Fruit fly (Drosophila melanogaster) whole organism, embryonic: Measurements from ENCODE around the gene CG13894.

Experiments used
- CG10366 ChIP-seq: fragments of 200-800 bp; sonication (Bioruptor generic); IDR thresholded peaks from 2 replicates; pipeline ENCODE4 v1.3.6; 2022; ENCODE audit warnings: missing biosample characterization, missing genetic modification characterization
- CG10654 ChIP-seq: fragments of 200-800 bp; sonication (Bioruptor generic); optimal IDR thresholded peaks from 2 replicates; lab custom pipeline; 2016; ENCODE audit warnings: missing biosample characterization, missing genetic modification characterization
- CG11696 ChIP-seq: fragments of 200-800 bp; sonication (Bioruptor generic); IDR thresholded peaks from 2 replicates; pipeline ENCODE4 v1.3.6; 2022; ENCODE audit warnings: missing biosample characterization, missing genetic modification characterization
- CG13424 ChIP-seq: fragments of 200-800 bp; sonication (Bioruptor generic); optimal IDR thresholded peaks from 2 replicates; lab custom pipeline; 2019; ENCODE audit warnings: missing biosample characterization, mild to moderate bottlenecking, missing genetic modification characterization, moderate library complexity
- CG13894 ChIP-seq: fragments of 200-800 bp; sonication (Bioruptor generic); optimal IDR thresholded peaks from 3 replicates; lab custom pipeline; 2018; ENCODE audit warnings: missing biosample characterization, mild to moderate bottlenecking, missing genetic modification characterization, moderate library complexity
- CG15269 ChIP-seq: fragments of 200-800 bp; sonication (Bioruptor generic); optimal IDR thresholded peaks from 2 replicates; lab custom pipeline; 2018; ENCODE audit warnings: missing biosample characterization, mild to moderate bottlenecking, missing genetic modification characterization, moderate library complexity
- CG17361 ChIP-seq: fragments of 200-800 bp; sonication (Bioruptor generic); IDR thresholded peaks from 3 replicates; pipeline ENCODE4 v1.3.6; 2022; ENCODE audit warnings: missing biosample characterization, missing genetic modification characterization
- CG2129 ChIP-seq: fragments of 200-800 bp; sonication (Bioruptor generic); IDR thresholded peaks from 2 replicates; pipeline ENCODE4 v1.3.6; 2022; ENCODE audit warnings: missing biosample characterization, missing genetic modification characterization; ENCODE audit not compliant: partially characterized antibody
- CG2875 ChIP-seq: fragments of 200-800 bp; sonication (Bioruptor generic); optimal IDR thresholded peaks from 2 replicates; lab custom pipeline; 2017; ENCODE audit warnings: missing biosample characterization, mild to moderate bottlenecking, missing genetic modification characterization, missing genetic modification reagents
- CG3065 ChIP-seq: fragments of 200-800 bp; sonication (Bioruptor generic); optimal IDR thresholded peaks from 2 replicates; lab custom pipeline; 2016; ENCODE audit warnings: missing biosample characterization, missing genetic modification characterization
- CG31224 ChIP-seq: fragments of 200-800 bp; sonication (Bioruptor generic); IDR thresholded peaks from 2 replicates; pipeline ENCODE4 v1.3.6; 2022; ENCODE audit warnings: missing biosample characterization, missing genetic modification characterization
- CG3847 ChIP-seq: fragments of 200-800 bp; sonication (Bioruptor generic); IDR thresholded peaks from 2 replicates; pipeline ENCODE4 v1.3.6; 2022; ENCODE audit warnings: missing biosample characterization, missing genetic modification characterization
- CG4424 ChIP-seq: fragments of 200-800 bp; sonication (Bioruptor generic); optimal IDR thresholded peaks from 3 replicates; lab custom pipeline; 2016; ENCODE audit warnings: missing biosample characterization, missing genetic modification characterization
- CG6272 ChIP-seq: fragments of 200-800 bp; sonication (Bioruptor generic); IDR thresholded peaks from 2 replicates; pipeline ENCODE4 v1.3.6; 2022; ENCODE audit warnings: missing biosample characterization, missing genetic modification characterization
- CG7786 ChIP-seq: fragments of 200-800 bp; sonication (Bioruptor generic); optimal IDR thresholded peaks from 2 replicates; lab custom pipeline; 2016; ENCODE audit warnings: missing biosample characterization, missing genetic modification characterization
- CG8478 ChIP-seq: fragments of >200 bp; optimal IDR thresholded peaks from 2 replicates; lab custom pipeline; 2018
- CG9215 ChIP-seq: fragments of 200-800 bp; sonication (Bioruptor generic); IDR thresholded peaks from 2 replicates; pipeline ENCODE4 v1.3.6; 2022; ENCODE audit warnings: missing biosample characterization, missing genetic modification characterization
- CG9817 ChIP-seq: fragments of 200-800 bp; sonication (Bioruptor generic); optimal IDR thresholded peaks from 2 replicates; lab custom pipeline; 2018; ENCODE audit warnings: missing biosample characterization, mild to moderate bottlenecking, missing genetic modification characterization, moderate library complexity
- D ChIP-seq, 2 experiments: fragments of 200-800 bp in 1 of 2; fragments of >200 bp in 1 of 2; sonication (Bioruptor generic) in 1 of 2; optimal IDR thresholded peaks; 2 replicates in 1 of 2; 3 replicates in 1 of 2; lab custom pipeline; 2017; ENCODE audit warnings: mild to moderate bottlenecking in 1 of 2, missing biosample characterization in 1 of 2, missing genetic modification characterization in 1 of 2, missing genetic modification reagents in 1 of 2
- Deaf1 ChIP-seq: fragments of 200-800 bp; optimal IDR thresholded peaks from 3 replicates; lab custom pipeline; 2019; ENCODE audit warnings: missing biosample characterization, mild to moderate bottlenecking, missing genetic modification characterization, moderate library complexity
- Dp ChIP-seq: fragments of 200-800 bp; sonication (Bioruptor generic); optimal IDR thresholded peaks from 2 replicates; lab custom pipeline; 2018; ENCODE audit warnings: missing biosample characterization, mild to moderate bottlenecking, missing genetic modification characterization, moderate library complexity
- Hand ChIP-seq: fragments of 200-800 bp; sonication (Bioruptor generic); optimal IDR thresholded peaks from 2 replicates; lab custom pipeline; 2017; ENCODE audit warnings: mild to moderate bottlenecking, missing biosample characterization, missing genetic modification reagents, missing genetic modification characterization
- Hr3 ChIP-seq: fragments of 200-800 bp; sonication (Bioruptor generic); optimal IDR thresholded peaks from 3 replicates; lab custom pipeline; 2016; ENCODE audit warnings: missing biosample characterization, missing genetic modification characterization
- Jarid2 ChIP-seq: fragments of 200-800 bp; sonication (Bioruptor generic); optimal IDR thresholded peaks from 3 replicates; lab custom pipeline; 2017; ENCODE audit warnings: mild to moderate bottlenecking, missing biosample characterization, missing genetic modification reagents, missing genetic modification characterization
- Med ChIP-seq: fragments of 200-800 bp; sonication (Bioruptor generic); peaks from one replicate; lab custom pipeline; 2016; ENCODE audit warnings: missing biosample characterization, missing genetic modification characterization, mild to moderate bottlenecking, inconsistent platforms, moderate library complexity
- Meics ChIP-seq: fragments of 200-800 bp; sonication (Bioruptor generic); optimal IDR thresholded peaks from 2 replicates; lab custom pipeline; 2017; ENCODE audit warnings: missing biosample characterization, mild to moderate bottlenecking, missing genetic modification characterization
- Poxn ChIP-seq: fragments of 200-800 bp; sonication (Bioruptor generic); IDR thresholded peaks from 2 replicates; pipeline ENCODE4 v1.3.6; 2022; ENCODE audit warnings: missing biosample characterization, missing genetic modification characterization
- Rfx ChIP-seq: fragments of 200-800 bp; sonication (Bioruptor generic); IDR thresholded peaks from 2 replicates; pipeline ENCODE4 v1.3.6; 2022; ENCODE audit warnings: missing biosample characterization, missing genetic modification characterization
- aop ChIP-seq: fragments of 200-800 bp; sonication (Bioruptor generic); IDR thresholded peaks from 2 replicates; pipeline ENCODE4 v1.3.6; 2022; ENCODE audit warnings: missing biosample characterization, missing genetic modification characterization
- bcd ChIP-seq: fragments of 200-800 bp; sonication (Bioruptor generic); optimal IDR thresholded peaks from 2 replicates; lab custom pipeline; 2017; ENCODE audit warnings: missing biosample characterization, mild to moderate bottlenecking, missing genetic modification characterization
- cg ChIP-seq: fragments of 200-800 bp; sonication (Bioruptor generic); optimal IDR thresholded peaks from 3 replicates; lab custom pipeline; 2019; ENCODE audit warnings: missing biosample characterization, mild to moderate bottlenecking, missing genetic modification characterization, moderate library complexity
- crc ChIP-seq: fragments of 200-800 bp; sonication (Bioruptor generic); optimal IDR thresholded peaks from 2 replicates; lab custom pipeline; 2016; ENCODE audit warnings: missing biosample characterization, missing genetic modification characterization
- crol ChIP-seq: fragments of 200-800 bp; sonication (Bioruptor generic); IDR thresholded peaks from 2 replicates; pipeline ENCODE4 v1.3.6; 2022; ENCODE audit warnings: missing biosample characterization, missing genetic modification characterization
- cwo ChIP-seq: fragments of 200-800 bp; sonication (Bioruptor generic); optimal IDR thresholded peaks from 3 replicates; lab custom pipeline; 2017; ENCODE audit warnings: missing biosample characterization, missing genetic modification characterization, mild to moderate bottlenecking, moderate library complexity, missing genetic modification reagents
- dati ChIP-seq: fragments of 200-800 bp; sonication (Bioruptor generic); IDR thresholded peaks from 2 replicates; pipeline ENCODE4 v1.3.6; 2022; ENCODE audit warnings: missing biosample characterization, missing genetic modification characterization
- disco-r ChIP-seq: fragments of 200-800 bp; sonication (Bioruptor generic); optimal IDR thresholded peaks from 2 replicates; lab custom pipeline; 2016; ENCODE audit warnings: missing biosample characterization, missing genetic modification characterization
- esg ChIP-seq: fragments of 200-800 bp; sonication (Bioruptor generic); conservative IDR thresholded peaks from 2 replicates; pipeline ENCODE4 v1.3.6; 2022; ENCODE audit warnings: missing biosample characterization, missing genetic modification characterization
- fd102C ChIP-seq: fragments of 200-800 bp; sonication (Bioruptor generic); optimal IDR thresholded peaks from 2 replicates; lab custom pipeline; 2018; ENCODE audit warnings: missing biosample characterization, mild to moderate bottlenecking, missing genetic modification characterization, moderate library complexity
- her ChIP-seq: fragments of 200-800 bp; sonication (Bioruptor generic); optimal IDR thresholded peaks from 2 replicates; lab custom pipeline; 2016; ENCODE audit warnings: missing biosample characterization, missing genetic modification characterization
- hth ChIP-seq: fragments of >200 bp; optimal IDR thresholded peaks from 2 replicates; lab custom pipeline; 2017; ENCODE audit warnings: inconsistent platforms
- ind ChIP-seq: fragments of 200-800 bp; sonication (Bioruptor generic); optimal IDR thresholded peaks from 3 replicates; lab custom pipeline; 2016; ENCODE audit warnings: missing biosample characterization, missing genetic modification characterization
- insv ChIP-seq, 2 experiments: fragments of 200-800 bp; sonication (Bioruptor generic); optimal IDR thresholded peaks; 3 replicates each; lab custom pipeline; 2016 to 2018; ENCODE audit warnings: missing biosample characterization in 2 of 2, missing genetic modification characterization in 2 of 2
- onecut ChIP-seq: fragments of 200-800 bp; sonication (Bioruptor generic); IDR thresholded peaks from 2 replicates; pipeline ENCODE4 v1.3.6; 2022; ENCODE audit warnings: missing biosample characterization, missing genetic modification characterization
- peb ChIP-seq: fragments of 200-800 bp; sonication (Bioruptor generic); IDR thresholded peaks from 2 replicates; pipeline ENCODE4 v1.3.6; 2022; ENCODE audit warnings: missing biosample characterization, missing genetic modification characterization
- pum ChIP-seq: fragments of 200-800 bp; sonication (Bioruptor generic); optimal IDR thresholded peaks from 2 replicates; lab custom pipeline; 2016; ENCODE audit warnings: missing biosample characterization, missing genetic modification characterization
- schlank ChIP-seq: fragments of 200-800 bp; sonication (Bioruptor generic); optimal IDR thresholded peaks from 2 replicates; lab custom pipeline; 2018; ENCODE audit warnings: missing biosample characterization, mild to moderate bottlenecking, missing genetic modification characterization
- zen ChIP-seq: fragments of 200-800 bp; sonication (Bioruptor generic); optimal IDR thresholded peaks from 3 replicates; lab custom pipeline; 2018; ENCODE audit warnings: missing biosample characterization, mild to moderate bottlenecking, missing genetic modification characterization, moderate library complexity
- zfh1 ChIP-seq: fragments of 200-800 bp; sonication (Bioruptor generic); IDR thresholded peaks from 3 replicates; pipeline ENCODE4 v1.3.6; 2022; ENCODE audit warnings: missing biosample characterization, missing genetic modification characterization

Gene CG13894

DNA sequence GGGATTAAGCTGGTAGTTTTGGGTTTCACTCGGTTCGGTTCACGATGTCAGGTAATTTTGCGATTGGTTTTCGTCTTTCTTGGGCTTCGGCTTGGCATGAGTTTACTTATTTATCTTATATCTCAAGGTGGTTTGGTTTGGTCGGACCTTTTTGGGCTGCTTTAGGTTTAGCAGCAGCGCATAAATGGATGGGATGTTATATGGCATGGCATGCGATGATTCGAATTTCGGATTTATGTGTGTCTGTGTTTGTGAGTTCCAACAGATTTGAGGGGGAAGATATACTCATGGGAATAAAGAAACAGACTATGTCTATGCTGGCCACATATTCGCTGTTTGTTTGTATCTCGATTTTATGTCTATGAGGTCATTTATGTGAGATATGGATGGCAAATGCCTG lies 1.2 kb downstream of the CG13894 start (continued):
- TF ChIP-seq CG10366 (GFP tag; lab: Robert Waterston, UW), result no peak
- no peak for TF ChIP-seq CG6272
- TF ChIP-seq Deaf1 (tag; lab: Kevin White, UChicago), result peak; percentile 83
- TF ChIP-seq CG3847 (GFP tag; lab: Robert Waterston, UW), result no peak
- TF ChIP-seq CG13894, result peak; percentile 100
- TF ChIP-seq esg (GFP tag; lab: Robert Waterston, UW), result no peak
- peak; percentile 31 for TF ChIP-seq cg (GFP tag; lab: Kevin White, UChicago)
- no peak for TF ChIP-seq pum
- TF ChIP-seq CG4424 (GFP tag; lab: Kevin White, UChicago), result no peak
- TF ChIP-seq CG2875 (GFP tag; lab: Kevin White, UChicago), result no peak
- TF ChIP-seq, all 482 proteins: peak for 15

DNA sequence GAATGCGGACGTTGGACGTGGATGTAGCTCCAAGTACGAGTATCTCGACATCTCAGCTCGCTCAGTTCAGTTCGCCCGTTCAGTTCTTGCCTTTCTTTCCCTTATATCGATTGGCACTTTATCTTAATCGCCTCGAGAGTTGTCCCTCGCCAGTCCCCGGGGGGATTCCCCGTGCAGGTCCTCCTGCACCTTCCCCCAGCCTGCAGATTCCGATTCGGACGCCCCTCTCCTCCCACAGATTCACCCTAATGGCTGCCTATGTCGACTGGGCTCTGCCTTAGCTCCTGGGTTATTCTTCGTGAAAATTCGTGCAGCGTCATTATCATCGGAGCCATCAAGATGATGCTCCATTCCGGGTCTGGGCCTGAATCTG lies 1.9 kb downstream of the CG13894 start:
- peak; percentile 5; the same call in 1 of the 3 replicates for TF ChIP-seq CG17361 (GFP tag; lab: Robert Waterston, UW)
- TF ChIP-seq crc, result no peak
- peak; percentile 36; the same call in 1 of the 2 replicates for TF ChIP-seq onecut (GFP tag; lab: Robert Waterston, UW)
- no peak for TF ChIP-seq Med (GFP tag; lab: Kevin White, UChicago)
- no peak for TF ChIP-seq zen (tag; lab: Kevin White, UChicago)
- no peak for TF ChIP-seq disco-r (GFP tag; lab: Kevin White, UChicago)
- no peak for TF ChIP-seq insv (GFP tag; optimal IDR thresholded peaks at IDR 0.05; lab: Kevin White, UChicago)
- no peak for TF ChIP-seq Poxn
- no peak for TF ChIP-seq ind (GFP tag; lab: Kevin White, UChicago)
- no peak for TF ChIP-seq CG3065
- peak; percentile 64; the same call in 1 of the 2 replicates for TF ChIP-seq crol
- TF ChIP-seq D (optimal IDR thresholded peaks at IDR 0.05; lab: Kevin White, UChicago), result peak; percentile 80
- no peak for TF ChIP-seq D (GFP tag; optimal IDR thresholded peaks at IDR 0.05; lab: Kevin White, UChicago)

DNA sequence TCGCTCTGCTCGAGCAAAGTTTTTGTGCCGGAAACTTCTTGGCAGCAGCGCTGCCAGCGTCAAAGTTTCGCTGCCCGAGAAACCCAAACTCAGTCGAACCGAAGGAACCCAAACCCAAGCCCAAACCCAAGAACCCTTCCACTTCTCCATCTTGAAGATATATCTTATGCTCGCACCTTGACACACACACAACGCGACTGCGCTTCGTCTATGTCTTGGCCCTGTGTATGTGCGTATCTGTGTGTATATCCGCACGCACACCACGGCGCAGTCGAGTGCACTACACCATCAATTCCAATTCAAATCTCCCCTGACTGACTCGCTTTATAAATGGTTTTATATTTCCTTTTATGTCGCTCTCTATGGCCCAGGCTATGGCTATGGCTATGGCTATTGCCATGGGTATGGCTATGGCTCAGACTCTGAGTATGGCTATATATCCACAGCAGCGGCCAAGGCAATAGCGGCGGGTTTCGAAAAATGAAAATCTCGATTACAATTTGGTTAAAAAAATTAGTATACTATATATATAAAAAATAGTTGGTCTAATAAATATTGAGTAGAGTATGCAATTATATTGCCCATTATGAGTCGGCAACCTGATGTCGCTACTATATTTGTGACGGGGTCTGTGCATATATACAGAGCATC lies 2.4 kb downstream of the CG13894 start:
- TF ChIP-seq bcd (peak; percentile 95), Rfx (GFP tag; lab: Robert Waterston, UW) (peak; percentile 97), Meics (peak; percentile 95), CG15269 (peak; percentile 96), CG11696 (peak; percentile 99), cwo (GFP tag; lab: Kevin White, UChicago) (peak; percentile 93), CG7786 (peak; percentile 39), Jarid2 (peak; percentile 82), her (no peak), ind (GFP tag; lab: Kevin White, UChicago) (peak; percentile 93), CG10654 (GFP tag; lab: Kevin White, UChicago) (peak; percentile 89), CG9215 (peak; percentile 88), peb (GFP tag; lab: Robert Waterston, UW) (peak; percentile 91), fd102C (GFP tag; lab: Kevin White, UChicago) (peak; percentile 73), Hr3 (GFP tag; lab: Kevin White, UChicago) (peak; percentile 93), CG9817 (tag; lab: Kevin White, UChicago) (peak; percentile 93), CG13424 (tag; lab: Kevin White, UChicago) (peak; percentile 94), CG8478 (no peak), CG31224 (GFP tag; lab: Robert Waterston, UW) (peak; percentile 90), CG2129 (GFP tag; lab: Robert Waterston, UW) (no peak), dati (GFP tag; lab: Robert Waterston, UW) (peak; percentile 91), schlank (peak; percentile 87), pum (peak; percentile 64), Dp (peak; percentile 12), zfh1 (GFP tag; lab: Robert Waterston, UW) (peak; percentile 97), Hand (peak; percentile 93), aop (GFP tag; lab: Robert Waterston, UW) (peak; percentile 88), hth (lab: Kevin White, UChicago) (no peak)
